Worm (Caenorhabditis elegans): ENCODE data around the gene ncs-4.

ncs-4 gene

DNA sequence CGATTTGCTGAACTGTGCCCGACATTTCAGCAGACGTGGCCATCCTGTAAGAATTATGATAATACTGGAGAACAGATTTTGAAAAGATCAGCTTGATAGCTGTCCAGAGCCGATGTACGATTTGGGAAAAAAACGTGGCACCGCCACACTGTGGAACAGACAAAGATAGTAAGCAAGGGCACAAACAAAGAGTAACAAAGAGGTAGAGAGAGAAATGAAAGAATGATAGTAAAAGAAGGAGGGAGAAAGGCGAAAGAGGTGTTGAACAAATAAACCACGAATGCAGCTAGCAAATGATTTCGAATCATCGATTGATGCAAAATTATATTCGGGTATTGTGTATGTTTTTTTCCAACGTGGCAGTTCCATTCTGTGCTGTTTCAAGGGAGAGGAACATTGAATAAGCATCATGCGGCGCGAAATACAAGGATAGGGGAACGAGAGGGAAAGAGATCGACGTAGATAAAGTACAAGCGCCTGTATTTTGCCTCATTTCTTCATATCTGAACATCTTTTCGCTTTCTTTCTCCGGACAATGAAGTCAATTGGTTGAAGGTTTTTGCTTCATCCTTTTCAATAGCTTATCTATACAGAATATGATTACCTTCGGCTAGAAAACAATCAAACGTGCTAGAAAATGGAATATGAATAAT is 51.9 kb downstream of the ncs-4 start, which contains the start of gene C14H10.3:
Gene C14H10.3 (minus strand): TSS at position 44 of the 653 bp plus-strand sequence.
- TF ChIP-seq dve-1 (tag; optimal IDR thresholded peaks at IDR 0.05; ENCODE audit: insufficient read depth) (peak; percentile 13), nhr-28 (tag; optimal IDR thresholded peaks at IDR 0.05) (peak; percentile 24), ZK546.5 (tag; optimal IDR thresholded peaks at IDR 0.05) (no peak), unc-62 (GFP tag; optimal IDR thresholded peaks at IDR 0.05 in 1 of 2) (peak in 1 of 2 experiments; percentile 28), unc-62 (tag; optimal IDR thresholded peaks at IDR 0.05) (no peak), daf-16 (GFP tag; optimal IDR thresholded peaks at IDR 0.05) (no peak), daf-16 (tag; optimal IDR thresholded peaks at IDR 0.05) (peak; percentile 65), lim-7 (GFP tag; IDR thresholded peaks at IDR 0.05) (no peak), ceh-28 (tag; optimal IDR thresholded peaks at IDR 0.05) (no peak), ces-1 (GFP tag; optimal IDR thresholded peaks at IDR 0.05) (no peak), aha-1 (tag) (peak; percentile 83), ceh-62 (tag; optimal IDR thresholded peaks at IDR 0.05) (no peak), F49E8.2 (tag; optimal IDR thresholded peaks at IDR 0.05; ENCODE audit: borderline replicate concordance) (no peak)
